Fruit fly (Drosophila melanogaster) whole organism, prepupa: ENCODE data around the gene Pex11c.

Experiments used
- Blimp-1 ChIP-seq: fragments of 200-800 bp; sonication (Bioruptor generic); optimal IDR thresholded peaks from 3 replicates; lab custom pipeline; 2017; ENCODE audit warnings: missing biosample characterization, missing genetic modification characterization, mild to moderate bottlenecking, moderate library complexity, missing genetic modification reagents
- CG10631 ChIP-seq: fragments of 200-800 bp; sonication (Bioruptor generic); optimal IDR thresholded peaks from 2 replicates; lab custom pipeline; 2016; ENCODE audit warnings: missing biosample characterization, missing genetic modification characterization
- CG11294 ChIP-seq: fragments of 200-800 bp; sonication (Bioruptor generic); IDR thresholded peaks from 2 replicates; pipeline ENCODE4 v1.3.6; 2022; ENCODE audit warnings: missing biosample characterization, missing genetic modification characterization
- CG11762 ChIP-seq: fragments of 200-800 bp; sonication (Bioruptor generic); optimal IDR thresholded peaks from 3 replicates; lab custom pipeline; 2016; ENCODE audit warnings: missing biosample characterization, missing genetic modification characterization; ENCODE audit not compliant: insufficient read depth
- CG15336 ChIP-seq: fragments of 200-800 bp; sonication (Bioruptor generic); IDR thresholded peaks from 2 replicates; pipeline ENCODE4 v1.3.6; 2022; ENCODE audit warnings: missing biosample characterization, missing genetic modification characterization
- CG1621 ChIP-seq: fragments of 200-800 bp; sonication (Bioruptor generic); optimal IDR thresholded peaks from 3 replicates; lab custom pipeline; 2018; ENCODE audit warnings: missing biosample characterization, mild to moderate bottlenecking, missing genetic modification characterization
- CG32006 ChIP-seq: fragments of 200-800 bp; sonication (Bioruptor generic); optimal IDR thresholded peaks from 3 replicates; lab custom pipeline; 2017; ENCODE audit warnings: missing biosample characterization, mild to moderate bottlenecking, missing genetic modification characterization
- CG34406 ChIP-seq: fragments of 200-800 bp; sonication (Bioruptor generic); optimal IDR thresholded peaks from 3 replicates; lab custom pipeline; 2016; ENCODE audit warnings: missing biosample characterization, missing genetic modification characterization
- CG3919 ChIP-seq: fragments of 200-800 bp; sonication (Bioruptor generic); optimal IDR thresholded peaks from 3 replicates; lab custom pipeline; 2016; ENCODE audit warnings: missing biosample characterization, missing genetic modification characterization
- CG6163 ChIP-seq: fragments of 200-800 bp; sonication (Bioruptor generic); IDR thresholded peaks from 3 replicates; pipeline ENCODE4 v1.3.6; 2022; ENCODE audit warnings: missing biosample characterization, missing genetic modification characterization
- CG6276 ChIP-seq: fragments of 200-800 bp; sonication (Bioruptor generic); optimal IDR thresholded peaks from 2 replicates; lab custom pipeline; 2017; ENCODE audit warnings: missing biosample characterization, mild to moderate bottlenecking, missing genetic modification characterization
- CG6808 ChIP-seq: fragments of 200-800 bp; sonication (Bioruptor generic); optimal IDR thresholded peaks from 3 replicates; lab custom pipeline; 2017; ENCODE audit warnings: missing biosample characterization, missing genetic modification characterization, mild to moderate bottlenecking, moderate library complexity, missing genetic modification reagents
- CG6854 ChIP-seq: fragments of 200-800 bp; sonication (Bioruptor generic); optimal IDR thresholded peaks from 2 replicates; lab custom pipeline; 2017; ENCODE audit warnings: missing biosample characterization, mild to moderate bottlenecking, missing genetic modification characterization
- CG7368 ChIP-seq: fragments of 200-800 bp; sonication (Bioruptor generic); optimal IDR thresholded peaks from 3 replicates; lab custom pipeline; 2016; ENCODE audit warnings: missing biosample characterization, missing genetic modification characterization
- CG8119 ChIP-seq: fragments of 200-800 bp; sonication (Bioruptor generic); IDR thresholded peaks from 3 replicates; pipeline ENCODE4 v1.3.6; 2022; ENCODE audit warnings: missing biosample characterization, missing genetic modification characterization
- CG8319 ChIP-seq: fragments of 200-800 bp; sonication (Bioruptor generic); optimal IDR thresholded peaks from 3 replicates; lab custom pipeline; 2016; ENCODE audit warnings: missing biosample characterization, missing genetic modification characterization
- CG9139 ChIP-seq: fragments of 200-800 bp; sonication (Bioruptor generic); optimal IDR thresholded peaks from 3 replicates; lab custom pipeline; 2017; ENCODE audit warnings: missing biosample characterization, mild to moderate bottlenecking, missing genetic modification characterization
- Eip78C ChIP-seq: fragments of 200-800 bp; sonication (Bioruptor generic); peaks from one replicate; lab custom pipeline; 2016; ENCODE audit warnings: missing biosample characterization, missing genetic modification characterization
- Eip93F ChIP-seq: fragments of 200-800 bp; sonication (Bioruptor generic); optimal IDR thresholded peaks from 2 replicates; lab custom pipeline; 2016; ENCODE audit warnings: missing biosample characterization, mild to moderate bottlenecking, missing genetic modification characterization
- Ets21C ChIP-seq: fragments of 200-800 bp; sonication (Bioruptor generic); optimal IDR thresholded peaks from 3 replicates; lab custom pipeline; 2016; ENCODE audit warnings: missing biosample characterization, missing genetic modification characterization
- Ets96B ChIP-seq: fragments of 200-800 bp; optimal IDR thresholded peaks from 2 replicates; lab custom pipeline; 2019; ENCODE audit warnings: missing biosample characterization, mild to moderate bottlenecking, missing genetic modification characterization, moderate library complexity
- Met ChIP-seq: fragments of 200-800 bp; sonication (Bioruptor generic); optimal IDR thresholded peaks from 3 replicates; lab custom pipeline; 2016; ENCODE audit warnings: missing biosample characterization, missing genetic modification characterization
- OdsH ChIP-seq: fragments of 200-800 bp; sonication (Bioruptor generic); optimal IDR thresholded peaks from 3 replicates; lab custom pipeline; 2016; ENCODE audit warnings: missing biosample characterization, missing genetic modification characterization
- Smox ChIP-seq: fragments of 200-800 bp; sonication (Bioruptor generic); optimal IDR thresholded peaks from 3 replicates; lab custom pipeline; 2016; ENCODE audit warnings: missing biosample characterization, missing genetic modification characterization
- Sox14 ChIP-seq: fragments of 200-800 bp; sonication (Bioruptor generic); optimal IDR thresholded peaks from 3 replicates; lab custom pipeline; 2016; ENCODE audit warnings: missing biosample characterization, missing genetic modification characterization
- achi ChIP-seq: fragments of 200-800 bp; sonication (Bioruptor generic); optimal IDR thresholded peaks from 3 replicates; lab custom pipeline; 2016; ENCODE audit warnings: missing biosample characterization, missing genetic modification characterization
- dsx ChIP-seq: fragments of 200-800 bp; optimal IDR thresholded peaks from 3 replicates; lab custom pipeline; 2019; ENCODE audit warnings: missing biosample characterization, mild to moderate bottlenecking, missing genetic modification characterization, moderate library complexity; ENCODE audit not compliant: poor library complexity, severe bottlenecking
- eg ChIP-seq: fragments of 200-800 bp; sonication (Bioruptor generic); IDR thresholded peaks from 3 replicates; pipeline ENCODE4 v1.3.6; 2022; ENCODE audit warnings: missing biosample characterization, missing genetic modification characterization
- fd59A ChIP-seq: fragments of 200-800 bp; sonication (Bioruptor generic); optimal IDR thresholded peaks from 2 replicates; lab custom pipeline; 2017; ENCODE audit warnings: missing biosample characterization, mild to moderate bottlenecking, missing genetic modification characterization, missing genetic modification reagents
- fd85E ChIP-seq: fragments of 200-800 bp; sonication (Bioruptor generic); optimal IDR thresholded peaks from 3 replicates; lab custom pipeline; 2016; ENCODE audit warnings: missing biosample characterization, missing genetic modification characterization
- fkh ChIP-seq: fragments of 200-800 bp; sonication (Bioruptor generic); optimal IDR thresholded peaks from 3 replicates; lab custom pipeline; 2017; ENCODE audit warnings: missing biosample characterization, mild to moderate bottlenecking, missing genetic modification characterization, moderate library complexity
- lz ChIP-seq: fragments of 200-800 bp; sonication (Bioruptor generic); optimal IDR thresholded peaks from 3 replicates; lab custom pipeline; 2016; ENCODE audit warnings: missing biosample characterization, missing genetic modification characterization
- pdm3 ChIP-seq: fragments of 200-800 bp; sonication (Bioruptor generic); optimal IDR thresholded peaks from 3 replicates; lab custom pipeline; 2016; ENCODE audit warnings: missing biosample characterization, missing genetic modification characterization
- salr ChIP-seq, 2 experiments: fragments of 200-800 bp; sonication (Bioruptor generic); optimal IDR thresholded peaks; 3 replicates each; lab custom pipeline; 2016 to 2018; ENCODE audit warnings: missing biosample characterization in 2 of 2, missing genetic modification characterization in 2 of 2, mild to moderate bottlenecking in 1 of 2
- spab ChIP-seq: fragments of 200-800 bp; sonication (Bioruptor generic); optimal IDR thresholded peaks from 2 replicates; lab custom pipeline; 2017; ENCODE audit warnings: missing biosample characterization, mild to moderate bottlenecking, missing genetic modification characterization, missing genetic modification reagents
- ss ChIP-seq, 2 experiments: fragments of 200-800 bp; sonication (Bioruptor generic); optimal IDR thresholded peaks; 2 replicates in 1 of 2; 3 replicates in 1 of 2; lab custom pipeline; 2017 to 2018; ENCODE audit warnings: mild to moderate bottlenecking in 2 of 2, missing biosample characterization in 2 of 2, missing genetic modification characterization in 2 of 2, moderate library complexity in 1 of 2
- svp ChIP-seq: fragments of 200-800 bp; sonication (Bioruptor generic); peaks from one replicate; lab custom pipeline; 2016; ENCODE audit warnings: missing biosample characterization, missing genetic modification characterization
- topi ChIP-seq: fragments of 200-800 bp; sonication (Bioruptor generic); optimal IDR thresholded peaks from 3 replicates; lab custom pipeline; 2016; ENCODE audit warnings: missing biosample characterization, missing genetic modification characterization
- vri ChIP-seq: fragments of 200-800 bp; sonication (Bioruptor generic); optimal IDR thresholded peaks from 3 replicates; lab custom pipeline; 2016; ENCODE audit warnings: missing biosample characterization, mild to moderate bottlenecking, missing genetic modification characterization

Pex11c gene

DNA sequence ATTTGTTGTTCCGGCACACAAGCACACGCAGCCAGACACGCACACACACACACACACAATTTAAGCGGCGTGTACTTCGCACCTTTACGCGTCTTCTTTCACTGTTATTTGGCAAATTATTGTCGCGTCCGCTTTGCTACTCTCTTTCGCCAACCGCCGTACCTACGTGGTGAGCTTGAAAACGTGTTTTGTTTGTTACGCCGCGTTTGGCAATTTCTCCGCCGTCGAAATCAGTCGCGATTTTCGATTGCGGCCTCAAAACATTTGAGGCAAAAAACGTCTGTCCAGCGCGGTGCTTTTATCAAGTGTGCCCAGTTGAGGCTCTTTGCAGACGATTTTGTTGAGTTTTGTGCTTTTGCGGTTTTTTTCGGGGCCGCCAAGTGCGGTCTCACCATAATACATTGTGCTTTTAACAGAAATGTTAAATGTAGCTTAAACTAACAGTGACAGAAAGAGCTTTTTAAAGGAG, 36.5 kb upstream of the Pex11c start (continued):
- TF ChIP-seq Ets96B (tag; lab: Kevin White, UChicago) (no peak), CG34406 (GFP tag; lab: Kevin White, UChicago) (no peak), spab (GFP tag; lab: Kevin White, UChicago) (peak; percentile 28), CG11762 (GFP tag; lab: Kevin White, UChicago) (no peak), CG6854 (peak; percentile 80), CG6808 (GFP tag; lab: Kevin White, UChicago) (peak; percentile 57), fd85E (GFP tag; lab: Kevin White, UChicago) (peak; percentile 51), Smox (GFP tag; lab: Kevin White, UChicago) (no peak), salr (GFP tag; optimal IDR thresholded peaks at IDR 0.05; lab: Kevin White, UChicago) (no peak), CG8319 (GFP tag; lab: Kevin White, UChicago) (no peak), CG6276 (GFP tag; lab: Kevin White, UChicago) (peak; percentile 60), CG3919 (GFP tag; lab: Kevin White, UChicago) (peak; percentile 28), OdsH (GFP tag; lab: Kevin White, UChicago) (no peak), Ets21C (GFP tag; lab: Kevin White, UChicago) (no peak), CG6163 (GFP tag; lab: Robert Waterston, UW) (peak; percentile 56; the same call in 2 of the 3 replicates), CG10631 (GFP tag; lab: Kevin White, UChicago) (no peak), Sox14 (GFP tag; lab: Kevin White, UChicago) (peak; percentile 53), CG11294 (GFP tag; lab: Robert Waterston, UW) (no peak), Blimp-1 (GFP tag; lab: Kevin White, UChicago) (peak; percentile 30), pdm3 (GFP tag; lab: Kevin White, UChicago) (no peak), CG7368 (GFP tag; lab: Kevin White, UChicago) (no peak), CG9139 (GFP tag; lab: Kevin White, UChicago) (peak; percentile 20), CG1621 (peak; percentile 25), vri (GFP tag; lab: Kevin White, UChicago) (peak; percentile 71), fd59A (no peak), lz (GFP tag; lab: Kevin White, UChicago) (peak; percentile 10)

dm6 chr3R:23223151-23223810, 34.9 kb upstream of the Pex11c start:
- no peak for TF ChIP-seq achi (GFP tag; lab: Kevin White, UChicago)
- TF ChIP-seq vri (GFP tag; lab: Kevin White, UChicago): peak; percentile 82
- TF ChIP-seq Eip93F (GFP tag; lab: Kevin White, UChicago): peak; percentile 75
- no peak for TF ChIP-seq topi (GFP tag; lab: Kevin White, UChicago)
- peak; percentile 1 for TF ChIP-seq Met
- TF ChIP-seq CG15336 (GFP tag; lab: Robert Waterston, UW): no peak
- peak; percentile 71 for TF ChIP-seq svp
- TF ChIP-seq Smox (GFP tag; lab: Kevin White, UChicago): peak; percentile 5
- TF ChIP-seq fkh (GFP tag; lab: Kevin White, UChicago): peak; percentile 38
- TF ChIP-seq Eip78C (GFP tag; lab: Kevin White, UChicago): peak; percentile 52

dm6 chr3R:23225266-23225665, 32.9 kb upstream of the Pex11c start:
- TF ChIP-seq ss (GFP tag; optimal IDR thresholded peaks at IDR 0.05; lab: Kevin White, UChicago): peak in 1 of 2 experiments; percentile 23
- TF ChIP-seq Eip78C (GFP tag; lab: Kevin White, UChicago): peak; percentile 5
- TF ChIP-seq salr (GFP tag; optimal IDR thresholded peaks at IDR 0.05; lab: Kevin White, UChicago): no peak
- TF ChIP-seq dsx: no peak
- TF ChIP-seq CG6808 (GFP tag; lab: Kevin White, UChicago): peak; percentile 19
- TF ChIP-seq CG8119 (GFP tag; lab: Robert Waterston, UW): 0 out of 3 replicates have a peak, but pooled peaks have one; percentile 18
- TF ChIP-seq CG32006 (GFP tag; lab: Kevin White, UChicago): peak; percentile 1
- TF ChIP-seq Ets96B (tag; lab: Kevin White, UChicago): no peak
- no peak for TF ChIP-seq CG6276 (GFP tag; lab: Kevin White, UChicago)
- peak; percentile 87 for TF ChIP-seq fkh (GFP tag; lab: Kevin White, UChicago)
- TF ChIP-seq eg (GFP tag; lab: Robert Waterston, UW): no peak
